Worm (Caenorhabditis elegans): Measurements from ENCODE around the gene K03A11.6.

DNA sequence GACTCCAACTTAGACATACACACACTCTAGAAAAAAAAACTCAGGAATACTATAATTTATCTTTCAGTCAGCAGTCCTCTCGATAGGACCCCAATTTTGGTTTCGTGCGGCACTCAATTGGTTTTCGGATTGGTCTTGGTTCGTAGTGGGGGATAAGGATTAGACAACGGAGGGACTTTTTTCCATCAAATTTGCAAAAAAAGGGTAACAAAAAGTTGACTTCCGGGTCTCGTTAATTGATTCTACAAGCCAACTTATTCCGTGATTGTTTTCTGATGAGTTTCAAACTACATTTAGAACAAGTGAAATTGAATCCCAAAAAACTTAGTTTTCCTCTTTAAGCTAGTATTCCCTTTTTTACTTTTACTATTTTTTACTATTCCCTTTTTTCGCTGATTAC, 21.3 kb upstream of the K03A11.6 start:
- no peak for TF ChIP-seq dao-5 (tag; optimal IDR thresholded peaks at IDR 0.05)
- no peak for TF ChIP-seq W03F9.2 (tag; optimal IDR thresholded peaks at IDR 0.05)
